Worm (Caenorhabditis elegans) whole organism, late embryonic: Measurements from ENCODE around the gene clec-142.

Experiments
- C08G9.2 ChIP-seq: sonication (generic microtip); optimal IDR thresholded peaks from 2 replicates; lab custom pipeline; 2016; ENCODE audit warnings: mild to moderate bottlenecking, missing genetic modification characterization, moderate library complexity, missing compliant biosample characterization
- F13H6.1 ChIP-seq: sonication (generic microtip); optimal IDR thresholded peaks from 2 replicates; lab custom pipeline; 2016; ENCODE audit warnings: missing genetic modification characterization, missing compliant biosample characterization
- K09A11.1 ChIP-seq: sonication (generic microtip); optimal IDR thresholded peaks from 2 replicates; lab custom pipeline; 2017; ENCODE audit warnings: antibody characterized with exemption, mild to moderate bottlenecking, missing genetic modification characterization, missing compliant biosample characterization; ENCODE audit not compliant: insufficient read depth
- ama-1 ChIP-seq: fragments of 150-350 bp; optimal IDR thresholded peaks from 2 replicates; lab custom pipeline; 2014
- ceh-14 ChIP-seq: sonication (generic microtip); optimal IDR thresholded peaks from 2 replicates; lab custom pipeline; 2016; ENCODE audit warnings: missing genotype, missing genetic modification characterization, missing compliant biosample characterization
- ceh-18 ChIP-seq: sonication (generic microtip); optimal IDR thresholded peaks from 2 replicates; lab custom pipeline; 2016; ENCODE audit warnings: missing genetic modification characterization, missing compliant biosample characterization
- ceh-19 ChIP-seq: fragments of 200-800 bp; sonication (Bioruptor generic); optimal IDR thresholded peaks from 2 replicates; lab custom pipeline; 2018; ENCODE audit warnings: mild to moderate bottlenecking, missing genetic modification characterization, missing compliant biosample characterization
- ceh-22 ChIP-seq: sonication (generic microtip); optimal IDR thresholded peaks from 2 replicates; lab custom pipeline; 2017; ENCODE audit warnings: missing biosample characterization, missing genetic modification characterization
- ceh-30 ChIP-seq: fragments of 150-350 bp; optimal IDR thresholded peaks from 2 replicates; lab custom pipeline; 2014; ENCODE audit warnings: missing biosample characterization, missing genetic modification characterization
- ceh-34 ChIP-seq: sonication (generic microtip); optimal IDR thresholded peaks from 2 replicates; lab custom pipeline; 2016; ENCODE audit warnings: mild to moderate bottlenecking, missing genetic modification characterization, missing compliant biosample characterization
- ceh-48 ChIP-seq: sonication (generic microtip); optimal IDR thresholded peaks from 2 replicates; lab custom pipeline; 2016; ENCODE audit warnings: missing genetic modification characterization, inconsistent platforms, missing compliant biosample characterization
- ceh-6 ChIP-seq: fragments of 200-800 bp; sonication (Bioruptor generic); optimal IDR thresholded peaks from 2 replicates; lab custom pipeline; 2018; ENCODE audit warnings: mild to moderate bottlenecking, missing genetic modification characterization, missing compliant biosample characterization
- ceh-9 ChIP-seq: sonication (generic microtip); optimal IDR thresholded peaks from 2 replicates; lab custom pipeline; 2016; ENCODE audit warnings: mild to moderate bottlenecking, missing genetic modification characterization, inconsistent platforms, missing compliant biosample characterization
- dmd-4 ChIP-seq: sonication (generic microtip); optimal IDR thresholded peaks from 2 replicates; lab custom pipeline; 2016; ENCODE audit warnings: borderline replicate concordance, missing genetic modification characterization, missing compliant biosample characterization
- elt-2 ChIP-seq: sonication (generic microtip); optimal IDR thresholded peaks from 2 replicates; lab custom pipeline; 2016; ENCODE audit warnings: missing genetic modification reagents, missing genetic modification characterization, missing compliant biosample characterization
- fkh-6 ChIP-seq: sonication (generic microtip); optimal IDR thresholded peaks from 2 replicates; lab custom pipeline; 2016; ENCODE audit warnings: missing genetic modification characterization, missing compliant biosample characterization
- hlh-13 ChIP-seq: fragments of 200-800 bp; sonication (Bioruptor generic); optimal IDR thresholded peaks from 2 replicates; lab custom pipeline; 2018; ENCODE audit warnings: mild to moderate bottlenecking, missing genetic modification characterization, missing compliant biosample characterization
- hlh-15 ChIP-seq: sonication (generic microtip); optimal IDR thresholded peaks from 2 replicates; lab custom pipeline; 2016; ENCODE audit warnings: missing genetic modification characterization, missing compliant biosample characterization
- hlh-30 ChIP-seq: sonication (generic microtip); optimal IDR thresholded peaks from 2 replicates; lab custom pipeline; 2017; ENCODE audit warnings: antibody characterized with exemption, missing genetic modification characterization, missing compliant biosample characterization; ENCODE audit not compliant: insufficient read depth
- hlh-8 ChIP-seq: sonication (generic microtip); optimal IDR thresholded peaks from 2 replicates; lab custom pipeline; 2016; ENCODE audit warnings: missing genotype, missing genetic modification characterization, missing compliant biosample characterization
- lim-6 ChIP-seq: sonication (generic microtip); optimal IDR thresholded peaks from 2 replicates; lab custom pipeline; 2016; ENCODE audit warnings: missing genetic modification characterization, missing compliant biosample characterization
- lin-11 ChIP-seq: fragments of 200-800 bp; sonication (Bioruptor generic); optimal IDR thresholded peaks from 2 replicates; lab custom pipeline; 2018; ENCODE audit warnings: mild to moderate bottlenecking, missing genetic modification characterization, missing compliant biosample characterization
- madf-2 ChIP-seq: sonication (generic microtip); optimal IDR thresholded peaks from 2 replicates; lab custom pipeline; 2017; ENCODE audit warnings: missing genetic modification characterization, missing compliant biosample characterization
- nfya-1 ChIP-seq: sonication (generic microtip); optimal IDR thresholded peaks from 2 replicates; lab custom pipeline; 2017; ENCODE audit warnings: missing genetic modification characterization, mild to moderate bottlenecking, missing compliant biosample characterization, antibody characterized with exemption, moderate library complexity
- npax-4 ChIP-seq: sonication (generic microtip); optimal IDR thresholded peaks from 2 replicates; lab custom pipeline; 2016; ENCODE audit warnings: missing genetic modification characterization, missing compliant biosample characterization
- pag-3 ChIP-seq: sonication (generic microtip); optimal IDR thresholded peaks from 2 replicates; lab custom pipeline; 2016; ENCODE audit warnings: missing compliant biosample characterization, missing genetic modification characterization, borderline replicate concordance
- pax-1 ChIP-seq: fragments of 150-350 bp; optimal IDR thresholded peaks from 2 replicates; lab custom pipeline; 2014; ENCODE audit warnings: missing biosample characterization, missing genetic modification characterization
- pha-2 ChIP-seq: sonication (generic microtip); optimal IDR thresholded peaks from 2 replicates; lab custom pipeline; 2017; ENCODE audit warnings: mild to moderate bottlenecking, missing genetic modification characterization, missing compliant biosample characterization
- pha-4 ChIP-seq: fragments of 150-350 bp; optimal IDR thresholded peaks from 2 replicates; lab custom pipeline; 2018; ENCODE audit warnings: missing biosample characterization, missing genetic modification reagents, missing genetic modification characterization
- pros-1 ChIP-seq: fragments of 150-350 bp; optimal IDR thresholded peaks from 2 replicates; lab custom pipeline; 2014; ENCODE audit warnings: missing biosample characterization, missing genetic modification reagents, missing genetic modification characterization
- ref-2 ChIP-seq: sonication (generic microtip); optimal IDR thresholded peaks from 2 replicates; lab custom pipeline; 2016; ENCODE audit warnings: missing genetic modification characterization, missing compliant biosample characterization
- sdc-2 ChIP-seq: sonication (generic microtip); optimal IDR thresholded peaks from 2 replicates; lab custom pipeline; 2016; ENCODE audit warnings: missing genotype, missing genetic modification characterization, missing compliant biosample characterization
- sox-2 ChIP-seq: fragments of 200-800 bp; sonication (Bioruptor generic); IDR thresholded peaks from 2 replicates; pipeline ENCODE4 v1.3.6; 2022; ENCODE audit warnings: missing genetic modification reagents, missing genetic modification characterization, missing compliant biosample characterization
- tbx-2 ChIP-seq: sonication (generic microtip); optimal IDR thresholded peaks from 2 replicates; lab custom pipeline; 2016; ENCODE audit warnings: missing genetic modification characterization, missing compliant biosample characterization
- ttx-3 ChIP-seq: sonication (generic microtip); optimal IDR thresholded peaks from 2 replicates; lab custom pipeline; 2016; ENCODE audit warnings: missing genetic modification reagents, missing genetic modification characterization, missing compliant biosample characterization
- unc-3 ChIP-seq, 2 experiments: fragments of 200-800 bp in 1 of 2; sonication (Bioruptor generic) in 1 of 2; sonication (generic microtip) in 1 of 2; conservative IDR thresholded peaks in 1 of 2; optimal IDR thresholded peaks in 1 of 2; 2 replicates each; pipeline versions ENCODE4 v1.3.6 to Lab custom; 2016 to 2022; ENCODE audit warnings: missing compliant biosample characterization in 2 of 2, missing genetic modification characterization in 2 of 2, missing genetic modification reagents in 1 of 2
- unc-42 ChIP-seq: sonication (generic microtip); optimal IDR thresholded peaks from 2 replicates; lab custom pipeline; 2016; ENCODE audit warnings: missing genotype, missing genetic modification characterization, missing compliant biosample characterization
- unc-55 ChIP-seq: sonication (generic microtip); optimal IDR thresholded peaks from 2 replicates; lab custom pipeline; 2017; ENCODE audit warnings: missing biosample characterization, missing genetic modification reagents, missing genetic modification characterization
- unc-86 ChIP-seq: sonication (generic microtip); optimal IDR thresholded peaks from 2 replicates; lab custom pipeline; 2016; ENCODE audit warnings: missing genetic modification characterization, missing compliant biosample characterization
- zip-5 ChIP-seq: sonication (generic microtip); optimal IDR thresholded peaks from 2 replicates; lab custom pipeline; 2016; ENCODE audit warnings: missing genetic modification characterization, missing compliant biosample characterization

The clec-142 gene

ce11 chrII:8325002-8325539 is 46.6 kb downstream of the clec-142 start, which contains the start of the genes ran-3 and C26D10.3 (continued):
- TF ChIP-seq hlh-30 (tag; lab: Kevin White, UChicago) (no peak), ceh-19 (GFP tag; lab: Kevin White, UChicago) (no peak), ceh-48 (no peak), unc-55 (GFP tag; lab: Kevin White, UChicago) (no peak), zip-5 (tag; lab: Kevin White, UChicago) (peak; percentile 40), ceh-34 (tag; lab: Kevin White, UChicago) (peak; percentile 10), ceh-14 (tag; lab: Kevin White, UChicago) (peak; percentile 53), unc-86 (peak; percentile 24), lin-11 (tag; lab: Kevin White, UChicago) (no peak), pha-2 (tag; lab: Kevin White, UChicago) (peak; percentile 37), ama-1 (lab: Kevin White, UChicago) (no peak), hlh-8 (tag; lab: Kevin White, UChicago) (peak; percentile 44), ceh-30 (tag; lab: Kevin White, UChicago) (no peak), pros-1 (tag; lab: Kevin White, UChicago) (no peak), tbx-2 (peak; percentile 50), hlh-13 (no peak), lim-6 (tag; lab: Kevin White, UChicago) (no peak), nfya-1 (tag; lab: Kevin White, UChicago) (peak; percentile 75), pax-1 (peak; percentile 47), ceh-9 (tag; lab: Kevin White, UChicago) (no peak), ceh-22 (no peak), elt-2 (tag; lab: Kevin White, UChicago) (peak; percentile 67), pha-4 (tag; lab: Kevin White, UChicago) (no peak), ttx-3 (peak; percentile 54), dmd-4 (tag; lab: Kevin White, UChicago) (no peak), unc-42 (tag; lab: Kevin White, UChicago) (peak; percentile 18), hlh-15 (tag; lab: Kevin White, UChicago) (no peak), C08G9.2 (tag; lab: Kevin White, UChicago) (peak; percentile 24), unc-3 (GFP tag; conservative IDR thresholded peaks at IDR 0.05; lab: Robert Waterston, UW) (no peak), unc-3 (tag; optimal IDR thresholded peaks at IDR 0.05; lab: Kevin White, UChicago) (no peak), fkh-6 (tag; lab: Kevin White, UChicago) (peak; percentile 59), pag-3 (no peak), ceh-18 (tag; lab: Kevin White, UChicago) (no peak), sox-2 (GFP tag; lab: Robert Waterston, UW) (0 out of 2 replicates have a peak, but pooled peaks have one; percentile 13)
- TF ChIP-seq, all 69 proteins: peak for 26

- TF ChIP-seq F13H6.1 (tag; lab: Kevin White, UChicago) (no peak), C08G9.2 (tag; lab: Kevin White, UChicago) (no peak), ref-2 (no peak), npax-4 (tag; lab: Kevin White, UChicago) (no peak), sox-2 (GFP tag; lab: Robert Waterston, UW) (no peak), ceh-14 (tag; lab: Kevin White, UChicago) (no peak), sdc-2 (no peak), zip-5 (tag; lab: Kevin White, UChicago) (no peak), K09A11.1 (tag; lab: Kevin White, UChicago) (no peak), dmd-4 (tag; lab: Kevin White, UChicago) (no peak), ceh-6 (GFP tag; lab: Kevin White, UChicago) (no peak), madf-2 (tag; lab: Kevin White, UChicago) (no peak)
Measured at ce11 chrII:8326228-8326960, 47.9 kb downstream of the clec-142 start.
